Fruit fly (Drosophila melanogaster) whole organism, embryonic: Measurements from ENCODE around the gene Cyp4d1.

Source experiments
- Adf1 ChIP-seq: fragments of 200-800 bp; sonication (Bioruptor generic); IDR thresholded peaks from 2 replicates; pipeline ENCODE4 v1.3.6; 2022; ENCODE audit warnings: missing biosample characterization, missing genetic modification characterization
- Aef1 ChIP-seq: fragments of 200-800 bp; sonication (Bioruptor generic); IDR thresholded peaks from 3 replicates; pipeline ENCODE4 v1.3.6; 2022; ENCODE audit warnings: missing biosample characterization, missing genetic modification characterization
- Bgb ChIP-seq: fragments of 200-800 bp; sonication (Bioruptor generic); IDR thresholded peaks from 2 replicates; pipeline ENCODE4 v1.3.6; 2022; ENCODE audit warnings: missing biosample characterization, missing genetic modification characterization; ENCODE audit not compliant: partially characterized antibody
- CG10147 ChIP-seq: fragments of 200-800 bp; sonication (Bioruptor generic); optimal IDR thresholded peaks from 2 replicates; lab custom pipeline; 2019; ENCODE audit warnings: missing biosample characterization, mild to moderate bottlenecking, missing genetic modification characterization, moderate library complexity
- CG1024 ChIP-seq: fragments of 200-800 bp; sonication (Bioruptor generic); IDR thresholded peaks from 2 replicates; pipeline ENCODE4 v1.3.6; 2022; ENCODE audit warnings: missing biosample characterization, missing genetic modification characterization
- CG10267 ChIP-seq: fragments of 200-800 bp; sonication (Bioruptor generic); optimal IDR thresholded peaks from 2 replicates; lab custom pipeline; 2018; ENCODE audit warnings: missing biosample characterization, mild to moderate bottlenecking, missing genetic modification characterization, moderate library complexity
- CG10959 ChIP-seq: fragments of 200-800 bp; sonication (Bioruptor generic); IDR thresholded peaks from 2 replicates; pipeline ENCODE4 v1.3.6; 2022; ENCODE audit warnings: missing biosample characterization, missing genetic modification characterization
- CG11093 ChIP-seq: fragments of 200-800 bp; sonication (Bioruptor generic); IDR thresholded peaks from 3 replicates; pipeline ENCODE4 v1.3.6; 2022; ENCODE audit warnings: missing biosample characterization, missing genetic modification characterization
- CG13775 ChIP-seq: fragments of 200-800 bp; sonication (Bioruptor generic); optimal IDR thresholded peaks from 3 replicates; lab custom pipeline; 2017; ENCODE audit warnings: missing biosample characterization, mild to moderate bottlenecking, missing genetic modification characterization
- CG17568 ChIP-seq: fragments of 200-800 bp; sonication (Bioruptor generic); optimal IDR thresholded peaks from 2 replicates; lab custom pipeline; 2018; ENCODE audit warnings: missing biosample characterization, mild to moderate bottlenecking, missing genetic modification characterization, moderate library complexity
- CG18619 ChIP-seq: fragments of 200-800 bp; sonication (Bioruptor generic); optimal IDR thresholded peaks from 3 replicates; lab custom pipeline; 2017; ENCODE audit warnings: missing biosample characterization, mild to moderate bottlenecking, missing genetic modification characterization
- CG2678 ChIP-seq: fragments of 200-800 bp; sonication (Bioruptor generic); optimal IDR thresholded peaks from 3 replicates; lab custom pipeline; 2019; ENCODE audit warnings: missing biosample characterization, mild to moderate bottlenecking, missing genetic modification characterization, moderate library complexity
- CG30020 ChIP-seq: fragments of 200-800 bp; optimal IDR thresholded peaks from 2 replicates; lab custom pipeline; 2019; ENCODE audit warnings: missing biosample characterization, mild to moderate bottlenecking, missing genetic modification characterization, moderate library complexity
- CG3065 ChIP-seq: fragments of 200-800 bp; sonication (Bioruptor generic); optimal IDR thresholded peaks from 2 replicates; lab custom pipeline; 2016; ENCODE audit warnings: missing biosample characterization, missing genetic modification characterization
- CG34422 ChIP-seq: fragments of 200-800 bp; sonication (Bioruptor generic); IDR thresholded peaks from 3 replicates; pipeline ENCODE4 v1.3.6; 2022; ENCODE audit warnings: missing biosample characterization, missing genetic modification characterization
- CG3838 ChIP-seq: fragments of 200-800 bp; sonication (Bioruptor generic); optimal IDR thresholded peaks from 3 replicates; lab custom pipeline; 2016; ENCODE audit warnings: missing biosample characterization, missing genetic modification characterization
- CG4707 ChIP-seq: fragments of 200-800 bp; sonication (Bioruptor generic); optimal IDR thresholded peaks from 2 replicates; lab custom pipeline; 2018; ENCODE audit warnings: missing biosample characterization, mild to moderate bottlenecking, missing genetic modification characterization, moderate library complexity
- CG6791 ChIP-seq: fragments of 200-800 bp; sonication (Bioruptor generic); IDR thresholded peaks from 3 replicates; pipeline ENCODE4 v1.3.6; 2022; ENCODE audit warnings: missing biosample characterization, missing genetic modification characterization; ENCODE audit not compliant: partially characterized antibody
- CG7745 ChIP-seq: fragments of 200-800 bp; sonication (Bioruptor generic); optimal IDR thresholded peaks from 2 replicates; lab custom pipeline; 2018; ENCODE audit warnings: missing biosample characterization, mild to moderate bottlenecking, missing genetic modification characterization, moderate library complexity
- CG8924 ChIP-seq: fragments of 200-800 bp; optimal IDR thresholded peaks from 3 replicates; lab custom pipeline; 2019; ENCODE audit warnings: missing biosample characterization, mild to moderate bottlenecking, missing genetic modification characterization, moderate library complexity
- CG8944 ChIP-seq: fragments of 200-800 bp; sonication (Bioruptor generic); optimal IDR thresholded peaks from 3 replicates; lab custom pipeline; 2016; ENCODE audit warnings: missing biosample characterization, missing genetic modification characterization
- CG9437 ChIP-seq: fragments of 200-800 bp; sonication (Bioruptor generic); optimal IDR thresholded peaks from 2 replicates; lab custom pipeline; 2018; ENCODE audit warnings: missing biosample characterization, mild to moderate bottlenecking, missing genetic modification characterization
- CG9817 ChIP-seq: fragments of 200-800 bp; sonication (Bioruptor generic); optimal IDR thresholded peaks from 2 replicates; lab custom pipeline; 2018; ENCODE audit warnings: missing biosample characterization, mild to moderate bottlenecking, missing genetic modification characterization, moderate library complexity
- E2f1 ChIP-seq: fragments of 200-800 bp; sonication (Bioruptor generic); IDR thresholded peaks from 2 replicates; pipeline ENCODE4 v1.3.6; 2022; ENCODE audit warnings: missing biosample characterization, missing genetic modification characterization
- Gsc ChIP-seq: fragments of 200-800 bp; sonication (Bioruptor generic); IDR thresholded peaks from 2 replicates; pipeline ENCODE4 v1.3.6; 2022; ENCODE audit warnings: missing biosample characterization, missing genetic modification characterization
- Hr39 ChIP-seq: fragments of >200 bp; optimal IDR thresholded peaks from 2 replicates; lab custom pipeline; 2017
- Hr51 ChIP-seq, 2 experiments: fragments of 200-800 bp; sonication (Bioruptor generic); optimal IDR thresholded peaks; 2 replicates in 1 of 2; 3 replicates in 1 of 2; lab custom pipeline; 2016 to 2018; ENCODE audit warnings: missing biosample characterization in 2 of 2, missing genetic modification characterization in 2 of 2, mild to moderate bottlenecking in 1 of 2, moderate library complexity in 1 of 2
- Lim3 ChIP-seq: fragments of 200-800 bp; sonication (Bioruptor generic); IDR thresholded peaks from 2 replicates; pipeline ENCODE4 v1.3.6; 2022; ENCODE audit warnings: missing biosample characterization, missing genetic modification characterization
- Meics ChIP-seq: fragments of 200-800 bp; sonication (Bioruptor generic); optimal IDR thresholded peaks from 2 replicates; lab custom pipeline; 2017; ENCODE audit warnings: missing biosample characterization, mild to moderate bottlenecking, missing genetic modification characterization
- al ChIP-seq: fragments of 200-800 bp; sonication (Bioruptor generic); IDR thresholded peaks from 2 replicates; pipeline ENCODE4 v1.3.6; 2022; ENCODE audit warnings: missing biosample characterization, missing genetic modification characterization
- ap ChIP-seq: fragments of 200-800 bp; sonication (Bioruptor generic); IDR thresholded peaks from 2 replicates; pipeline ENCODE4 v1.3.6; 2022; ENCODE audit warnings: missing biosample characterization, missing genetic modification characterization
- cato ChIP-seq: fragments of 200-800 bp; sonication (Bioruptor generic); optimal IDR thresholded peaks from 2 replicates; lab custom pipeline; 2016; ENCODE audit warnings: missing biosample characterization, missing genetic modification characterization, borderline replicate concordance
- dm ChIP-seq: fragments of 200-800 bp; sonication (Bioruptor generic); optimal IDR thresholded peaks from 3 replicates; lab custom pipeline; 2016; ENCODE audit warnings: missing biosample characterization, missing genetic modification characterization
- en ChIP-seq: fragments of 200-800 bp; sonication (Bioruptor generic); optimal IDR thresholded peaks from 2 replicates; lab custom pipeline; 2016; ENCODE audit warnings: missing biosample characterization, missing genetic modification characterization
- gcm ChIP-seq: fragments of 200-800 bp; sonication (Bioruptor generic); optimal IDR thresholded peaks from 2 replicates; lab custom pipeline; 2019; ENCODE audit warnings: missing biosample characterization, mild to moderate bottlenecking, missing genetic modification characterization, moderate library complexity
- hb ChIP-seq: fragments of 200-800 bp; sonication (Bioruptor generic); IDR thresholded peaks from 3 replicates; pipeline ENCODE4 v1.3.6; 2022; ENCODE audit warnings: missing biosample characterization, missing genetic modification characterization; ENCODE audit not compliant: partially characterized antibody
- jigr1 ChIP-seq: fragments of 200-800 bp; sonication (Bioruptor generic); IDR thresholded peaks from 3 replicates; pipeline ENCODE4 v1.3.6; 2022; ENCODE audit warnings: missing biosample characterization, missing genetic modification characterization
- jing ChIP-seq: fragments of 200-800 bp; sonication (Bioruptor generic); optimal IDR thresholded peaks from 2 replicates; lab custom pipeline; 2018; ENCODE audit warnings: missing biosample characterization, mild to moderate bottlenecking, missing genetic modification characterization
- mld ChIP-seq: fragments of 200-800 bp; sonication (Bioruptor generic); IDR thresholded peaks from 3 replicates; pipeline ENCODE4 v1.3.6; 2022; ENCODE audit warnings: missing biosample characterization, missing genetic modification characterization; ENCODE audit not compliant: partially characterized antibody
- nom ChIP-seq: fragments of 200-800 bp; sonication (Bioruptor generic); optimal IDR thresholded peaks from 2 replicates; lab custom pipeline; 2017; ENCODE audit warnings: missing biosample characterization, missing genetic modification characterization, mild to moderate bottlenecking, moderate library complexity, missing genetic modification reagents
- org-1 ChIP-seq: fragments of 200-800 bp; sonication (Bioruptor generic); optimal IDR thresholded peaks from 2 replicates; lab custom pipeline; 2017; ENCODE audit warnings: missing biosample characterization, missing genetic modification characterization
- pan ChIP-seq, 4 experiments: fragments of >200 bp in 3 of 4; fragments of 200-800 bp in 1 of 4; sonication (Bioruptor generic) in 1 of 4; optimal IDR thresholded peaks in 3 of 4; IDR thresholded peaks in 1 of 4; 2 replicates each; pipeline versions ENCODE4 v1.3.6 to Lab custom; 2017 to 2022; ENCODE audit warnings: missing biosample characterization in 2 of 4, missing genetic modification characterization in 2 of 4, mixed read lengths in 1 of 4
- run ChIP-seq: fragments of 200-800 bp; sonication (Bioruptor generic); optimal IDR thresholded peaks from 3 replicates; lab custom pipeline; 2018; ENCODE audit warnings: missing biosample characterization, mild to moderate bottlenecking, missing genetic modification characterization
- salm ChIP-seq: fragments of 200-800 bp; sonication (Bioruptor generic); optimal IDR thresholded peaks from 2 replicates; lab custom pipeline; 2018; ENCODE audit warnings: missing biosample characterization, mild to moderate bottlenecking, missing genetic modification characterization
- sna ChIP-seq: fragments of 200-800 bp; sonication (Bioruptor generic); IDR thresholded peaks from 2 replicates; pipeline ENCODE4 v1.3.6; 2022; ENCODE audit warnings: missing biosample characterization, missing genetic modification characterization; ENCODE audit not compliant: partially characterized antibody
- wdn ChIP-seq: fragments of 200-800 bp; sonication (Bioruptor generic); IDR thresholded peaks from 2 replicates; pipeline ENCODE4 v1.3.6; 2022; ENCODE audit warnings: missing biosample characterization, missing genetic modification characterization
- wek ChIP-seq: fragments of 200-800 bp; sonication (Bioruptor generic); optimal IDR thresholded peaks from 3 replicates; lab custom pipeline; 2018; ENCODE audit warnings: missing biosample characterization, mild to moderate bottlenecking, missing genetic modification characterization, moderate library complexity
- zfh2 ChIP-seq: fragments of 200-800 bp; sonication (Bioruptor generic); optimal IDR thresholded peaks from 2 replicates; lab custom pipeline; 2016; ENCODE audit warnings: missing biosample characterization, missing genetic modification characterization

Cyp4d1 gene

dm6 chrX:2145690-2146470, 16.1 kb downstream of the Cyp4d1 start (continued):
- TF ChIP-seq gcm (GFP tag; lab: Kevin White, UChicago), result no peak
- TF ChIP-seq Hr39 (lab: Kevin White, UChicago), result no peak
- peak in 1 of 2 experiments; percentile 28 for TF ChIP-seq Hr51 (GFP tag; optimal IDR thresholded peaks at IDR 0.05; lab: Kevin White, UChicago)
- 0 out of 2 replicates have a peak, but pooled peaks have one; percentile 33 for TF ChIP-seq al (GFP tag; lab: Robert Waterston, UW)
- TF ChIP-seq Bgb (GFP tag; lab: Robert Waterston, UW), result peak; percentile 65
- no peak for TF ChIP-seq wek (GFP tag; lab: Kevin White, UChicago)
- TF ChIP-seq CG1024 (GFP tag; lab: Robert Waterston, UW), result no peak
- peak; percentile 62; the same call in 2 of the 3 replicates for TF ChIP-seq CG6791
- TF ChIP-seq CG3065, result no peak
- TF ChIP-seq CG7745 (tag; lab: Kevin White, UChicago), result no peak
- TF ChIP-seq pan (optimal IDR thresholded peaks at IDR 0.05; lab: Kevin White, UChicago), result no peak
- TF ChIP-seq pan (GFP tag; optimal IDR thresholded peaks at IDR 0.05 in 1 of 2, IDR thresholded peaks at IDR 0.05 in 1 of 2), result no peak
- TF ChIP-seq CG8924 (tag; lab: Kevin White, UChicago), result peak; percentile 40
- TF ChIP-seq CG11093, result no peak
- TF ChIP-seq ap, result no peak
- peak; percentile 77; the same call in 2 of the 3 replicates for TF ChIP-seq hb (GFP tag; lab: Robert Waterston, UW)
- TF ChIP-seq CG4707 (GFP tag; lab: Kevin White, UChicago), result no peak
- no peak for TF ChIP-seq CG3838 (GFP tag; lab: Kevin White, UChicago)
- TF ChIP-seq zfh2 (GFP tag; lab: Kevin White, UChicago), result peak; percentile 60
- peak; percentile 0 for TF ChIP-seq jing (GFP tag; lab: Kevin White, UChicago)
- TF ChIP-seq run (tag; lab: Kevin White, UChicago), result no peak
- TF ChIP-seq CG13775 (GFP tag; lab: Kevin White, UChicago), result peak; percentile 36
- TF ChIP-seq CG34422 (GFP tag; lab: Robert Waterston, UW), result no peak
- TF ChIP-seq CG30020 (tag; lab: Kevin White, UChicago), result no peak
- TF ChIP-seq Adf1 (GFP tag; lab: Robert Waterston, UW), result no peak
- peak; percentile 55 for TF ChIP-seq CG10147 (GFP tag; lab: Kevin White, UChicago)
- TF ChIP-seq wdn (GFP tag; lab: Robert Waterston, UW), result 0 out of 2 replicates have a peak, but pooled peaks have one; percentile 20
- no peak for TF ChIP-seq CG17568 (GFP tag; lab: Kevin White, UChicago)
- TF ChIP-seq org-1, result no peak
- TF ChIP-seq Meics, result peak; percentile 60
- no peak for TF ChIP-seq salm (tag; lab: Kevin White, UChicago)
- TF ChIP-seq CG9437 (GFP tag; lab: Kevin White, UChicago), result peak; percentile 9
- TF ChIP-seq CG8944, result no peak
- TF ChIP-seq Aef1, result peak; percentile 46; the same call in 1 of the 3 replicates
- no peak for TF ChIP-seq cato (GFP tag; lab: Kevin White, UChicago)
- TF ChIP-seq mld (GFP tag; lab: Robert Waterston, UW), result no peak; the same call in 2 of the 3 replicates
- peak; percentile 27 for TF ChIP-seq CG18619
- TF ChIP-seq en (GFP tag; lab: Kevin White, UChicago), result no peak
- TF ChIP-seq jigr1 (GFP tag; lab: Robert Waterston, UW), result no peak
- no peak for TF ChIP-seq CG10959 (GFP tag; lab: Robert Waterston, UW)
- TF ChIP-seq sna (GFP tag; lab: Robert Waterston, UW), result peak; percentile 75
- TF ChIP-seq nom (GFP tag; lab: Kevin White, UChicago), result no peak
- peak; percentile 60 for TF ChIP-seq CG2678 (tag; lab: Kevin White, UChicago)
- peak; percentile 31 for TF ChIP-seq CG9817 (tag; lab: Kevin White, UChicago)
- peak; percentile 15 for TF ChIP-seq CG10267
- 0 out of 2 replicates have a peak, but pooled peaks have one; percentile 11 for TF ChIP-seq E2f1 (GFP tag; lab: Robert Waterston, UW)
- TF ChIP-seq dm (GFP tag; lab: Kevin White, UChicago), result no peak
- no peak for TF ChIP-seq Lim3 (GFP tag; lab: Robert Waterston, UW)
- no peak for TF ChIP-seq Gsc (GFP tag; lab: Robert Waterston, UW)
